Worm (Caenorhabditis elegans): ENCODE results near the gene srh-109.
"Not testable (repeated sequence)": the region's sequence is repeated elsewhere in the genome, so short reads cannot be mapped to it uniquely, and the experiment has no call there.

srh-109 gene

DNA sequence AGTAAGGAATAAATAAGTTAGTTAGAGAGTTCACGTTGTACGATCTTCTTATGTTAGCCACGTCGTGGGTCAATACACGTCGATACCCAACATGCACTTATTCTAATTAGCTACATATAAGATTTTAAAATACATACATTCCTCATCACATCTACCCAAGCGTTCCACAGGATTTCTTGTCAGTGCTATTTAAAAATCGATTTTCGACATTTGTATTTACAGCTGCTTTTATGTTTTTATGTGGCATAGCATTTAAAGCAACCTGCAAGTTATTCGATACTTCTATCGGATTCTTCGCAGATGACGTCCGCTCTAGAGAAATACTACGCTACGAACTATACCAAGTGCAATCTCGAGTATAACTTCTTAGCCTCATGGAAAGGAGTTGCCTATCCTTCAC, 35.2 kb upstream of the srh-109 start, which contains the start of gene srh-115:
Gene srh-115, plus strand, starts transcription at position 301 of the 400 bp plus-strand sequence.
- no peak for TF ChIP-seq nhr-12 (tag; optimal IDR thresholded peaks at IDR 0.05)
- TF ChIP-seq pha-4 (tag; optimal IDR thresholded peaks at IDR 0.05): no peak
- no peak for TF ChIP-seq ceh-16 (tag; optimal IDR thresholded peaks at IDR 0.05)
- no peak for TF ChIP-seq nhr-67 (tag; optimal IDR thresholded peaks at IDR 0.05)
- no peak for TF ChIP-seq elt-2 (tag; optimal IDR thresholded peaks at IDR 0.05)
- TF ChIP-seq jun-1 (tag; optimal IDR thresholded peaks at IDR 0.05): no peak
- TF ChIP-seq elt-3 (tag; optimal IDR thresholded peaks at IDR 0.05): no peak
- TF ChIP-seq ceh-9 (tag; optimal IDR thresholded peaks at IDR 0.05): no peak
- no peak for TF ChIP-seq lin-39 (tag; optimal IDR thresholded peaks at IDR 0.05)
- no peak for TF ChIP-seq nhr-25 (tag; optimal IDR thresholded peaks at IDR 0.05)
- TF ChIP-seq sea-2 (GFP tag; optimal IDR thresholded peaks at IDR 0.05): no peak
- TF ChIP-seq ceh-28 (tag; optimal IDR thresholded peaks at IDR 0.05): no peak
- no peak for TF ChIP-seq aly-2 (tag; optimal IDR thresholded peaks at IDR 0.05)
- TF ChIP-seq nhr-28 (tag; optimal IDR thresholded peaks at IDR 0.05): no peak
- no peak for TF ChIP-seq nhr-11 (tag; optimal IDR thresholded peaks at IDR 0.05)
- no peak for TF ChIP-seq ZK546.5 (tag; optimal IDR thresholded peaks at IDR 0.05)
- TF ChIP-seq egl-27 (tag; optimal IDR thresholded peaks at IDR 0.05): no peak
- no peak for TF ChIP-seq eor-1 (tag; optimal IDR thresholded peaks at IDR 0.05)
- no peak for TF ChIP-seq zag-1 (tag; optimal IDR thresholded peaks at IDR 0.05)
- no peak for TF ChIP-seq nhr-43 (tag; optimal IDR thresholded peaks at IDR 0.05; ENCODE audit: poor library complexity, severe bottlenecking)

DNA sequence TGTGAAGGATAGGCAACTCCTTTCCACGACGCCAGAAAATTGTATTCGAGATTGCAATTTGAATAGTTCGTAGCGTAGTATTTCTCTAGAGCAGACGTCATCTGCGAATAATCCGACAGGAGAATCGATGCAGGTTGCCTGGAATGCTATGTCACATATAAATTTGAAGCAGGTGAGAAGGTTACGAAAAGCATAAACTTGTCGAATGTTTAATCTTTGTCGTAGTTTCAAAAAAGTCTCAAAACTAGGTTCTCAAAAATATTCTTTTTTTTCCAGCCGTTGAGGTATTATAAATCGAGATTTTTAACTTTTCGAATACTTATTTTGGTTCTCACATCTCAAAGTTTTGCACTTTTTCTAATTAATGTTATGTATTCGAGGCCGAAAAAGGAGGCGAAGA, 34.8 kb upstream of the srh-109 start, which contains the start of gene srh-116:
Gene srh-116, minus strand, starts transcription at position 101 of the 400 bp plus-strand sequence.
- TF ChIP-seq R02D3.7, ceh-16, nhr-25 (tag; optimal IDR thresholded peaks at IDR 0.05): not testable (repeated sequence)

DNA sequence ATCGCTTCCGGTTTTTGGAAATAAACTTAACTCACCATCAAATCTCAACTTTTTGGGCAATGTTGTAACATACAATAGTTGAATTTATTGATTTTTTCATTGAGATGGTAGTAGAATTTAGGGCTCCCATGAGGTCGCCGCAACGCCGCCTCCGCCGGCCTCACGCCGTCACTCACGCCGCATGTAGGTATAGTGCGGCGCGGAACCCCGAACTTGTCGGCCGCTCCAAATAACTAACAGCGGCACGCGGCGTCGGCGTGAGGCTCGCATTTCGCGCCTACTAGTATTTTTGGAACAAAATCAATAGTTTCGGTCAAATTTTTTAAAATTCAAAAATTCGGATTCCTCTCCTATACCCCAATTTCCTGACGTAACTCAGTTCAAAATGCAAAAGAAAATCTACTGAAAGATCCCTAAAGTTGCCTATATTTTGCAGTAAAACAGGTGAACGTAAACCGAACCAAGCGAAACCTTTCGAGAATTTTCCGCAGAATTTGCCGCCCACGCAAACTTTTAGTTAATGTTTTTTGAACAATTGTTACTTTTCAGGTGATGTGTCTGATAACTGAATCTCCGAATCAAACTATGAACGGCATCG, 31.2 kb upstream of the srh-109 start, which contains the start of gene Y61B8A.6:
Gene Y61B8A.6, plus strand, starts transcription at position 548 of the 598 bp plus-strand sequence.
- no peak for TF ChIP-seq elt-1 (tag; optimal IDR thresholded peaks at IDR 0.05)
- TF ChIP-seq mdl-1 (tag; optimal IDR thresholded peaks at IDR 0.05): no peak
- TF ChIP-seq nhr-28 (tag; optimal IDR thresholded peaks at IDR 0.05): no peak
- TF ChIP-seq nhr-12 (tag; optimal IDR thresholded peaks at IDR 0.05): no peak
- TF ChIP-seq R02D3.7 (tag; optimal IDR thresholded peaks at IDR 0.05): no peak
- TF ChIP-seq ceh-9 (tag; optimal IDR thresholded peaks at IDR 0.05): no peak
- TF ChIP-seq sea-2 (GFP tag; optimal IDR thresholded peaks at IDR 0.05): no peak
- no peak for TF ChIP-seq nfya-1 (tag; optimal IDR thresholded peaks at IDR 0.05; ENCODE audit: insufficient read depth)
- TF ChIP-seq eor-1 (tag; optimal IDR thresholded peaks at IDR 0.05): no peak

DNA sequence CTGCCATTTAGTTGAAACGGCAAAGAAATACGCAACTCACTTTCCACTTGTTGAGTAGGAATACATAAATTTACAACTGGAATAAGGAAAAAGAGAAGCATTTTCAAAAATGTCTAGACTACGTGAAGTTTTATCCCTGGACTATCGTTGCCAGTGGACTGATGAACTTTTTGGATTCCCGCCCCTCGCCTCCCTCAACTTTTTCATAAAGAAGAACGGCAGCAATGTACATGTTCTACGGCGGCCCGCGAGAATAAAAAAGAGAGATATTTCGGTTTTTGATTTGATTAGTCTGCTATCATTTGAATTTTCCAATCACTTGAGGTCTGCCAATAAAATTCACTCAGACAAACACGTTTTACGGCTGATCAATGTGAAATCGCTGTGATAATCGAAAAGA, 28.7 kb upstream of the srh-109 start, which contains the start of gene clec-243:
Gene clec-243, minus strand, starts transcription at position 101 of the 400 bp plus-strand sequence.
- TF ChIP-seq elt-2 (tag; optimal IDR thresholded peaks at IDR 0.05) (no peak), ceh-28 (tag; optimal IDR thresholded peaks at IDR 0.05) (no peak), eor-1 (tag; optimal IDR thresholded peaks at IDR 0.05) (no peak), ZK546.5 (tag; optimal IDR thresholded peaks at IDR 0.05) (no peak), nhr-23 (tag; optimal IDR thresholded peaks at IDR 0.05) (no peak), lsy-12 (tag; optimal IDR thresholded peaks at IDR 0.05) (no peak), ama-1 (optimal IDR thresholded peaks at IDR 0.05) (no peak), pha-4 (tag; optimal IDR thresholded peaks at IDR 0.05) (no peak), elt-1 (tag; optimal IDR thresholded peaks at IDR 0.05) (no peak), egl-27 (tag; optimal IDR thresholded peaks at IDR 0.05) (no peak), jun-1 (tag; optimal IDR thresholded peaks at IDR 0.05) (no peak), fos-1 (tag; optimal IDR thresholded peaks at IDR 0.05) (no peak), mml-1 (tag; optimal IDR thresholded peaks at IDR 0.05) (no peak), fkh-10 (GFP tag; optimal IDR thresholded peaks at IDR 0.05) (no peak)

DNA sequence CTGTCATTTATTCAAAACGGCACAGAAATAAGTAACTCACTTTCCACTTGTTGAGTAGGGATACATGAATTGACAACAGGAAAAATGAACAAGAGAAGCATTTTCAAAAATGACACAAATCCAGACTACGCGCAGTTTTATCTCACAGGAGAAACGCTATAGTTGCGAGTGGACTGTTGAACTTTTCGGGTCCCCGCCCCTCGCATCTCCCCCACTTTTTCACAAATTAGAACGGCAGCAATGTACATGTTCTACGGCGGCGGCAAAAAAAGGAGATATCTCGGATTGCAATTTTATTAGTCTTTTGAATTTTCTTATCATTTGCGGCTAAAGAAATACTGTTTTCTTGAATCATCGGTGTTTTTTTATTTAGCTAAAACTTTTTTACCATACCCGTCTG, 25.2 kb upstream of the srh-109 start, which contains the start of gene clec-242:
Gene clec-242, minus strand, starts transcription at position 101 of the 400 bp plus-strand sequence.
- no peak for TF ChIP-seq skn-1 (tag; optimal IDR thresholded peaks at IDR 0.05)
- TF ChIP-seq nhr-77 (tag; optimal IDR thresholded peaks at IDR 0.05): no peak
- TF ChIP-seq egl-27 (tag; optimal IDR thresholded peaks at IDR 0.05): no peak
- no peak for TF ChIP-seq lsy-12 (tag; optimal IDR thresholded peaks at IDR 0.05)
- no peak for TF ChIP-seq hmg-11 (tag; optimal IDR thresholded peaks at IDR 0.05)

Measured in whole organism, L3 larva.